Fruit fly (Drosophila melanogaster) whole organism, adult: ENCODE measurements around the gene bond.

Source experiments
- CG11617 ChIP-seq: fragments of 200-800 bp; sonication (Bioruptor generic); optimal IDR thresholded peaks from 2 replicates; lab custom pipeline; 2017; ENCODE audit warnings: mild to moderate bottlenecking, missing biosample characterization, missing genetic modification reagents, missing genetic modification characterization
- CG12768 ChIP-seq: fragments of 200-800 bp; sonication (Bioruptor generic); optimal IDR thresholded peaks from 2 replicates; lab custom pipeline; 2017; ENCODE audit warnings: missing biosample characterization, missing genetic modification characterization, mild to moderate bottlenecking, moderate library complexity, missing genetic modification reagents
- CG14711 ChIP-seq: fragments of 200-800 bp; sonication (Bioruptor generic); optimal IDR thresholded peaks from 2 replicates; lab custom pipeline; 2018; ENCODE audit warnings: missing biosample characterization, mild to moderate bottlenecking, missing genetic modification characterization, moderate library complexity
- CG1620 ChIP-seq: fragments of 200-800 bp; sonication (Bioruptor generic); optimal IDR thresholded peaks from 2 replicates; lab custom pipeline; 2016; ENCODE audit warnings: missing biosample characterization, missing genetic modification characterization
- CG33017 ChIP-seq: fragments of 200-800 bp; sonication (Bioruptor generic); optimal IDR thresholded peaks from 2 replicates; lab custom pipeline; 2018; ENCODE audit warnings: missing biosample characterization, mild to moderate bottlenecking, missing genetic modification characterization, moderate library complexity
- CG5204 ChIP-seq: fragments of 200-800 bp; sonication (Bioruptor generic); optimal IDR thresholded peaks from 2 replicates; lab custom pipeline; 2016; ENCODE audit warnings: missing biosample characterization, missing genetic modification characterization
- CG7045 ChIP-seq: fragments of 200-800 bp; sonication (Bioruptor generic); optimal IDR thresholded peaks from 2 replicates; lab custom pipeline; 2017; ENCODE audit warnings: missing biosample characterization, mild to moderate bottlenecking, missing genetic modification characterization
- CG7101 ChIP-seq: fragments of 200-800 bp; sonication (Bioruptor generic); optimal IDR thresholded peaks from 2 replicates; lab custom pipeline; 2018; ENCODE audit warnings: missing biosample characterization, mild to moderate bottlenecking, missing genetic modification characterization, moderate library complexity
- Clk ChIP-seq: fragments of 200-800 bp; sonication (Bioruptor generic); optimal IDR thresholded peaks from 2 replicates; lab custom pipeline; 2017; ENCODE audit warnings: missing biosample characterization, missing genetic modification characterization
- Crg-1 ChIP-seq: fragments of 200-800 bp; sonication (Bioruptor generic); optimal IDR thresholded peaks from 2 replicates; lab custom pipeline; 2016; ENCODE audit warnings: missing biosample characterization, missing genetic modification characterization
- Hr96 ChIP-seq: fragments of 200-800 bp; sonication (Bioruptor generic); optimal IDR thresholded peaks from 2 replicates; lab custom pipeline; 2016; ENCODE audit warnings: missing biosample characterization, missing genetic modification characterization
- Mnt ChIP-seq: fragments of 200-800 bp; sonication (Bioruptor generic); optimal IDR thresholded peaks from 2 replicates; lab custom pipeline; 2016; ENCODE audit warnings: missing biosample characterization, mild to moderate bottlenecking, missing genetic modification characterization
- bab1 ChIP-seq: fragments of 200-800 bp; sonication (Bioruptor generic); optimal IDR thresholded peaks from 3 replicates; lab custom pipeline; 2019; ENCODE audit warnings: missing biosample characterization, mild to moderate bottlenecking, missing genetic modification characterization, moderate library complexity
- cic ChIP-seq: fragments of 200-800 bp; sonication (Bioruptor generic); optimal IDR thresholded peaks from 2 replicates; lab custom pipeline; 2017; ENCODE audit warnings: missing biosample characterization, mild to moderate bottlenecking, missing genetic modification characterization, moderate library complexity
- cnc ChIP-seq, 2 experiments: fragments of >200 bp; optimal IDR thresholded peaks; 2 replicates each; lab custom pipeline; 2017
- kay ChIP-seq: fragments of 200-800 bp; sonication (Bioruptor generic); peaks from one replicate; lab custom pipeline; 2016; ENCODE audit warnings: missing biosample characterization, missing genetic modification characterization, borderline replicate concordance
- ovo ChIP-seq: fragments of 200-800 bp; sonication (Bioruptor generic); optimal IDR thresholded peaks from 2 replicates; lab custom pipeline; 2016; ENCODE audit warnings: missing biosample characterization, missing genetic modification characterization
- pad ChIP-seq: fragments of 200-800 bp; sonication (Bioruptor generic); optimal IDR thresholded peaks from 3 replicates; lab custom pipeline; 2017; ENCODE audit warnings: missing biosample characterization, missing genetic modification characterization, mild to moderate bottlenecking, moderate library complexity, missing genetic modification reagents
- tj ChIP-seq: fragments of 200-800 bp; sonication (Bioruptor generic); optimal IDR thresholded peaks from 3 replicates; lab custom pipeline; 2017; ENCODE audit warnings: missing biosample characterization, mild to moderate bottlenecking, missing genetic modification characterization, moderate library complexity
- toe ChIP-seq: fragments of 200-800 bp; sonication (Bioruptor generic); optimal IDR thresholded peaks from 2 replicates; lab custom pipeline; 2016; ENCODE audit warnings: missing biosample characterization, missing genetic modification characterization

Gene bond

DNA sequence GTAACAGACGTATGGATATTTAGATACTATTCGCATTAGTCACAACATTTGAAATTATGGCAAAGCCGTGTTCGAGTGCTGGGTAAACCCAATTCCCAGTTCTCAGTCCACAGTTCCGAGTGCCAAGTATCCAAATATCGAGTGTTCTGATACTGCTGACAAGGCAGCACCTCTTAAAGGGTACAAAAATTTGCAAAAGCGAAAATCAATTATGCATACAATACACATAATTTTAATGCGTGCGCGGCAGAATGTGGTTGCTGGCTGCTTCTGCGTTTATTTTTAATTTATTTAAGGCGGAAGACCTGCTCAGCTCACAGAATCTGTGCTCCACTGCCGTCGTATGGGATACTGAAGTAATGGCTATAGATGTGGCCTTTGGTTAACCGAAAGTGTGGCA, 2.2 kb downstream of the bond start:
- TF ChIP-seq CG14711, result no peak
- TF ChIP-seq tj (GFP tag; lab: Kevin White, UChicago), result peak; percentile 98
- no peak for TF ChIP-seq CG33017 (tag; lab: Kevin White, UChicago)
- TF ChIP-seq Hr96 (GFP tag; lab: Kevin White, UChicago), result no peak
- no peak for TF ChIP-seq Mnt
- no peak for TF ChIP-seq CG7045 (GFP tag; lab: Kevin White, UChicago)

dm6 chr3R:22557100-22557741, 6.7 kb downstream of the bond start:
- no peak for TF ChIP-seq CG12768 (GFP tag; lab: Kevin White, UChicago)
- TF ChIP-seq Clk (GFP tag; lab: Kevin White, UChicago), result no peak
- no peak for TF ChIP-seq Hr96 (GFP tag; lab: Kevin White, UChicago)
- no peak for TF ChIP-seq CG5204 (GFP tag; lab: Kevin White, UChicago)
- no peak for TF ChIP-seq ovo (GFP tag; lab: Kevin White, UChicago)
- TF ChIP-seq pad (GFP tag; lab: Kevin White, UChicago), result no peak
- TF ChIP-seq CG7101 (tag; lab: Kevin White, UChicago), result no peak
- no peak for TF ChIP-seq cic
- TF ChIP-seq toe, result no peak
- no peak for TF ChIP-seq Crg-1 (GFP tag; lab: Kevin White, UChicago)
- no peak for TF ChIP-seq CG7045 (GFP tag; lab: Kevin White, UChicago)
- TF ChIP-seq CG11617 (GFP tag; lab: Kevin White, UChicago), result no peak
- no peak for TF ChIP-seq tj (GFP tag; lab: Kevin White, UChicago)
- no peak for TF ChIP-seq CG14711
- TF ChIP-seq CG1620 (GFP tag; lab: Kevin White, UChicago), result no peak

dm6 chr3R:22558398-22558797, 7.9 kb downstream of the bond start:
- TF ChIP-seq CG14711, result no peak
- TF ChIP-seq cic, result no peak
- TF ChIP-seq CG1620 (GFP tag; lab: Kevin White, UChicago), result no peak
- TF ChIP-seq pad (GFP tag; lab: Kevin White, UChicago), result no peak
- no peak for TF ChIP-seq toe
- TF ChIP-seq Crg-1 (GFP tag; lab: Kevin White, UChicago), result no peak
- TF ChIP-seq Clk (GFP tag; lab: Kevin White, UChicago), result no peak
- no peak for TF ChIP-seq CG5204 (GFP tag; lab: Kevin White, UChicago)
- no peak for TF ChIP-seq CG7045 (GFP tag; lab: Kevin White, UChicago)
- TF ChIP-seq ovo (GFP tag; lab: Kevin White, UChicago), result no peak
- no peak for TF ChIP-seq Mnt
- no peak for TF ChIP-seq CG12768 (GFP tag; lab: Kevin White, UChicago)
- TF ChIP-seq bab1 (GFP tag; lab: Kevin White, UChicago), result no peak

- no peak for TF ChIP-seq bab1 (GFP tag; lab: Kevin White, UChicago)
- no peak for TF ChIP-seq cic
- no peak for TF ChIP-seq kay (GFP tag; lab: Kevin White, UChicago)
- no peak for TF ChIP-seq toe
- TF ChIP-seq CG14711, result no peak
- TF ChIP-seq CG11617 (GFP tag; lab: Kevin White, UChicago), result no peak
- TF ChIP-seq CG7045 (GFP tag; lab: Kevin White, UChicago), result no peak
- TF ChIP-seq cnc (optimal IDR thresholded peaks at IDR 0.05; lab: Kevin White, UChicago), result no peak
- no peak for TF ChIP-seq pad (GFP tag; lab: Kevin White, UChicago)
- no peak for TF ChIP-seq Hr96 (GFP tag; lab: Kevin White, UChicago)
- no peak for TF ChIP-seq ovo (GFP tag; lab: Kevin White, UChicago)
- no peak for TF ChIP-seq tj (GFP tag; lab: Kevin White, UChicago)
- TF ChIP-seq CG33017 (tag; lab: Kevin White, UChicago), result no peak
- no peak for TF ChIP-seq CG1620 (GFP tag; lab: Kevin White, UChicago)
Measured at dm6 chr3R:22560224-22560623, 9.7 kb downstream of the bond start.

DNA sequence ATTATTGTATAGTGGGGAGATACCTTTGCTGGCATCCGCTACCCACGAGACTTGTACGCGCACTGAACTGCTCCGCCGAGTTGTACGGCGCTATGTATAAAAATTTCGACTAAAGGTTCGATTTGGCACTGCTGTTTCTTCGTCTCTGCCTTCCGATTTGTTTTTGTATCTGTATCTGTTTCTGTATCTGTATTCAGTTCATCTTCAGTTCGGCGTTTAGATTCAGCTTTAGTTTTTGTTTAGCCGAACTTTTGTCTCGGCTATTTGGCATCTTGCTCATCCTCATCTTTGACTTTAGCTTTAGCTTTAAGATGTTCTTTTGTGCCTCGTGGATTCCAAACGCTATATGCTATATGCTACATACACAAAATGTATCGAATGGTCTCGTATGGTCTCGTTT, 12.0 kb downstream of the bond start, which contains the start of gene sit:
TSS of gene sit (minus strand) at position 71 of the 400 bp plus-strand sequence.
- TF ChIP-seq CG14711 (no peak), CG7101 (tag; lab: Kevin White, UChicago) (no peak), cic (no peak), Clk (GFP tag; lab: Kevin White, UChicago) (no peak), CG33017 (tag; lab: Kevin White, UChicago) (no peak), CG7045 (GFP tag; lab: Kevin White, UChicago) (no peak), CG1620 (GFP tag; lab: Kevin White, UChicago) (no peak)

dm6 chr3R:22564076-22564475, 13.6 kb downstream of the bond start:
- TF ChIP-seq tj (GFP tag; lab: Kevin White, UChicago), result no peak
- no peak for TF ChIP-seq CG7101 (tag; lab: Kevin White, UChicago)
- no peak for TF ChIP-seq cnc (optimal IDR thresholded peaks at IDR 0.05; lab: Kevin White, UChicago)
- TF ChIP-seq pad (GFP tag; lab: Kevin White, UChicago), result no peak
- no peak for TF ChIP-seq ovo (GFP tag; lab: Kevin White, UChicago)

DNA sequence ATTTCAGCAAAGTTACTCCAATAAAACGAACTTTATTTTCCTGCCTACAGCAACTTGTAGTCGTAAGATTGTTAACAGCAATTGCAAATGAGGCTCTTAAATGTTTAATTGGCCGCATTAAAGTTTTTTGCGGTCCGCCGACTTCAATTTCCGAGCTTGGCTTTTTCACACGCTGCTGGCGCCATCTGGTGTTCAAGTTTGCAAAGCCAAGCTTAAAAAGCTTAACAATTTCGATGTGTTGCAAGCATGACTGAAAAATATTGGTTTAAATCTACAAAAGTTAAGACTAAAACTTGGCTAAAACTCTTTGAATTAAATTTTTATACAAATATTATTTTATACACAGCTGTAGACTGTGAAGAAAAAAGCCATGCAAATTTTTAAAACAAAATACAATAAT, 14.2 kb downstream of the bond start:
- TF ChIP-seq CG12768 (GFP tag; lab: Kevin White, UChicago) (no peak), CG14711 (no peak), pad (GFP tag; lab: Kevin White, UChicago) (no peak), tj (GFP tag; lab: Kevin White, UChicago) (no peak), bab1 (GFP tag; lab: Kevin White, UChicago) (no peak), CG33017 (tag; lab: Kevin White, UChicago) (no peak), CG7101 (tag; lab: Kevin White, UChicago) (no peak), CG11617 (GFP tag; lab: Kevin White, UChicago) (no peak), CG7045 (GFP tag; lab: Kevin White, UChicago) (no peak), CG1620 (GFP tag; lab: Kevin White, UChicago) (no peak), kay (GFP tag; lab: Kevin White, UChicago) (no peak), Crg-1 (GFP tag; lab: Kevin White, UChicago) (no peak), ovo (GFP tag; lab: Kevin White, UChicago) (no peak), Clk (GFP tag; lab: Kevin White, UChicago) (no peak)
